Worm (Caenorhabditis elegans) whole organism, midembryonic: Measurements from ENCODE around the gene Y38H8A.1.
"Not testable (repeated sequence)": the region's sequence is repeated elsewhere in the genome, so short reads cannot be mapped to it uniquely, and the experiment has no call there.

Source experiments
- T22C8.4 ChIP-seq: fragments of 200-800 bp; sonication (Bioruptor generic); IDR thresholded peaks from 2 replicates; pipeline ENCODE4 v1.3.6; 2022; ENCODE audit warnings: missing genetic modification characterization, missing compliant biosample characterization
- cog-1 ChIP-seq: sonication (generic microtip); optimal IDR thresholded peaks from 2 replicates; lab custom pipeline; 2016; ENCODE audit warnings: missing genetic modification characterization, missing compliant biosample characterization
- flt-1 ChIP-seq: fragments of 200-800 bp; sonication (Bioruptor generic); IDR thresholded peaks from 2 replicates; pipeline ENCODE4 v1.3.6; 2022; ENCODE audit warnings: missing genetic modification characterization, missing compliant biosample characterization
- klf-2 ChIP-seq: fragments of 200-800 bp; sonication (Bioruptor generic); conservative IDR thresholded peaks from 2 replicates; pipeline ENCODE4 v1.3.6; 2022; ENCODE audit warnings: missing genetic modification reagents, missing genetic modification characterization, missing compliant biosample characterization
- med-1 ChIP-seq: sonication (generic microtip); optimal IDR thresholded peaks from 2 replicates; lab custom pipeline; 2017; ENCODE audit warnings: missing genetic modification characterization, mild to moderate bottlenecking, missing compliant biosample characterization, antibody characterized with exemption, missing genetic modification reagents; ENCODE audit not compliant: insufficient read depth
- tab-1 ChIP-seq: fragments of 200-800 bp; sonication (Bioruptor generic); IDR thresholded peaks from 2 replicates; pipeline ENCODE4 v1.3.6; 2022; ENCODE audit warnings: missing genetic modification characterization, missing compliant biosample characterization

ce11 chrIV:13455200-13455599 is 27.4 kb upstream of the Y38H8A.1 start, which contains the start of gene Y38H8A.7:
- TF ChIP-seq flt-1 (GFP tag; lab: Robert Waterston, UW); T22C8.4 (GFP tag; lab: Robert Waterston, UW); tab-1 (GFP tag; lab: Robert Waterston, UW); cog-1 (tag; lab: Kevin White, UChicago); med-1 (GFP tag; lab: Kevin White, UChicago); klf-2 (GFP tag; lab: Robert Waterston, UW): not testable (repeated sequence)
